Fruit fly (Drosophila melanogaster): ENCODE data around the gene CG31459.

The CG31459 gene

DNA sequence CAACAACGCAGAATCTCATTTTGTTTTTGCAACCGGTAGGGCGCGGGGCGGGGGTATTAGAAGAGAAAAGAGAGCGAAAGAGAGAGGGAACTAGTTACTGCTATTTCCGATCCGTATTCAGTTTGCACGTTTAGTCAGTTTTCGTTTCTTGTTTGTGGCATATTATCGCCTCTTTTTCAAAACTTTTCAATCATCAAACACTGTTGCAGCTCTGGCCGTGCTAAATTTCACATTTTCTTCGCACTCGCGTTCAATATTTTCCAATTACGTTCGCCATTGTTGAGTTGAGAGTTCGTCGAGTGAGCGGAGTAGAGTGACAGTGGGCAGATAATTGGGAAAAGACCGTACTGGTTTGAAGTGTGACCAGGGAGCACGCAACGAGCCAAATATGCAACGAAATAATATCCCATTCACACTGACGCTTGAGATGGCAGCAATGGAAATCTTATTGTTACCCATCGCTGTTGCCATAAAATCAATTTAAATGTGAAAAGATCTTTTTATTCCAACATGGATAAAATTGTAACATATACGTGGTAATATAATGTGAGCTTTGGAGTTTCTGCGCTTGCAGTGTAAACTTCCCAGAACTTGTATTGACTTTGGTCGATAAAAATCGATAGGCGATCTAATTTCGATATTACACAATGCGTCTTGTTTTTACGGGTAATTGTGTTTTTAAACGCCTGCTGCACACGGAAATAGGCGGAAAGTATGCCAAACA, 20.5 kb downstream of the CG31459 start, which contains the start of the genes Ire1 and Mrm2:
Gene Ire1 (minus strand): TSS at position 296 of the 724 bp plus-strand sequence.
Gene Mrm2 (plus strand): TSS at position 615 of the 724 bp plus-strand sequence.
- TF ChIP-seq Rel (GFP tag; optimal IDR thresholded peaks at IDR 0.05) = no peak
- peak; percentile 60 for TF ChIP-seq Rel (tag; optimal IDR thresholded peaks at IDR 0.05)
- TF ChIP-seq Hr83 (GFP tag; optimal IDR thresholded peaks at IDR 0.05; ENCODE audit: poor library complexity, severe bottlenecking) = peak; percentile 63
- TF ChIP-seq woc (GFP tag; optimal IDR thresholded peaks at IDR 0.05) = peak; percentile 84
- TF ChIP-seq tai (GFP tag; optimal IDR thresholded peaks at IDR 0.05) = no peak
- peak; percentile 68 for TF ChIP-seq Abd-B (GFP tag; optimal IDR thresholded peaks at IDR 0.05)
- TF ChIP-seq Jra (GFP tag; optimal IDR thresholded peaks at IDR 0.05) = peak; percentile 68
- TF ChIP-seq OdsH (GFP tag; optimal IDR thresholded peaks at IDR 0.05) = peak; percentile 63
- peak; percentile 75 for TF ChIP-seq sv (GFP tag; optimal IDR thresholded peaks at IDR 0.05)
- TF ChIP-seq br (GFP tag; optimal IDR thresholded peaks at IDR 0.05) = peak; percentile 73
- peak; percentile 63 for TF ChIP-seq psq (GFP tag; optimal IDR thresholded peaks at IDR 0.05)
- TF ChIP-seq dl (GFP tag; optimal IDR thresholded peaks at IDR 0.05; ENCODE audit: insufficient read depth in 1 of 2, partially characterized antibody in 2 of 2) = no peak
- TF ChIP-seq foxo (GFP tag; optimal IDR thresholded peaks at IDR 0.05) = peak in 1 of 2 experiments; percentile 85
- TF ChIP-seq brk (GFP tag; optimal IDR thresholded peaks at IDR 0.05) = no peak
- TF ChIP-seq dmrt93B (GFP tag; optimal IDR thresholded peaks at IDR 0.05) = peak; percentile 63
- TF ChIP-seq Sp1 (GFP tag; optimal IDR thresholded peaks at IDR 0.05) = peak; percentile 65
- TF ChIP-seq usp (GFP tag; optimal IDR thresholded peaks at IDR 0.05) = no peak
- peak; percentile 61 for TF ChIP-seq CG9705 (GFP tag; optimal IDR thresholded peaks at IDR 0.05)
- peak; percentile 80 for TF ChIP-seq HLH106 (tag; optimal IDR thresholded peaks at IDR 0.05)
- TF ChIP-seq Mio (GFP tag; optimal IDR thresholded peaks at IDR 0.05) = no peak
- peak; percentile 84 for TF ChIP-seq Hnf4 (GFP tag; optimal IDR thresholded peaks at IDR 0.05)
- peak; percentile 77 for TF ChIP-seq h (GFP tag; optimal IDR thresholded peaks at IDR 0.05)
- TF ChIP-seq CG32264 (GFP tag; optimal IDR thresholded peaks at IDR 0.05) = no peak
- TF ChIP-seq sage (GFP tag; optimal IDR thresholded peaks at IDR 0.05) = no peak
- peak; percentile 76 for TF ChIP-seq ey (GFP tag; optimal IDR thresholded peaks at IDR 0.05)
- peak; percentile 82 for TF ChIP-seq rgr (GFP tag; optimal IDR thresholded peaks at IDR 0.05)
- peak; percentile 67 for TF ChIP-seq jim (GFP tag; optimal IDR thresholded peaks at IDR 0.05)
- peak; percentile 100 for TF ChIP-seq N (GFP tag; optimal IDR thresholded peaks at IDR 0.05)
- TF ChIP-seq Hr78 (GFP tag; optimal IDR thresholded peaks at IDR 0.05) = peak; percentile 89
- TF ChIP-seq Vsx2 (GFP tag; optimal IDR thresholded peaks at IDR 0.05; ENCODE audit: partially characterized antibody) = no peak
- peak; percentile 43 for TF ChIP-seq dsf (GFP tag; optimal IDR thresholded peaks at IDR 0.05; ENCODE audit: borderline replicate concordance)
- TF ChIP-seq GATAd (GFP tag; optimal IDR thresholded peaks at IDR 0.05) = no peak
- TF ChIP-seq fru (GFP tag; optimal IDR thresholded peaks at IDR 0.05) = peak; percentile 70
- no peak for TF ChIP-seq Myc (optimal IDR thresholded peaks at IDR 0.05)
- no peak for TF ChIP-seq CrebA (GFP tag; optimal IDR thresholded peaks at IDR 0.05; ENCODE audit: borderline replicate concordance)
- peak; percentile 97 for TF ChIP-seq lola (GFP tag; optimal IDR thresholded peaks at IDR 0.05)
- TF ChIP-seq Dif (GFP tag; optimal IDR thresholded peaks at IDR 0.05; ENCODE audit: partially characterized antibody) = peak; percentile 60

DNA sequence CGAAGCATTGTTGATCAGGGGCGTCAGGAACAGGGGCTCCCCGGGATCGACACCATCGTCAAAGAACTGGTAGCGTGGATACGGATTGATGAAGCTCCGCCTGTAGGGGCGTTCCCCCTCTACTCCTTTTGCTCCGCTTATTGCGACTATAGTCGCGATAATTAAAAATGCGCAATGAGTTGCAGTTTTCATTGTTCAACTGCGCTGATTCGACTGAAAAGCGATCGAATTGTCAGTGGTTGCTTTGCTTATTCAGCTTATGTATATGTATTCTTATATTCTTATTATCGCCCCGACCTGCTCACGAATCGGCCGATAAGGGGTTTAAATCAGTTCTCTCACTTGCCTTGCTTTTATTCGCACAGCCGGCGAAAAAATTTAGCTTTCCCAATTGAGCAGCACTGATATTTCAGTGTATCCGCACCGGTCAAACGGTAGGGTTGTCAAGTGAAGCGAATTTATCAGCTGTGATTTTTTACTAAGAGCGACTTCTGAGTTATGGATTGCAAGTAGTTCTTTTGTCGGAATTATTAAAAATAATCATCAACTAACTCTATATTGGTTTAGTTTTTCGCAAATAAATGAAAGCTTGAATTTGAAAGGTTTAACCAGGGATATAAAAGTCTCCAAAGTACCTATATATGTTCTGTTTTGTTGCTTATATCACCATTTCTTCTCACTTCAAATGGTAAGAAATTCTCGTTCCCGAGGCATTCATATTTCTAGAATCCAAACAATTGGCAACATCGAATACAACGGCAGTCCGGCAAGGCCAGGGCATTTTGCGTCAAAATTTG, 23.5 kb downstream of the CG31459 start, which contains the start of the genes CG4572 and CG4686:
Gene CG4572 (minus strand): TSS at position 415 of the 797 bp plus-strand sequence.
Gene CG4686 (plus strand): TSS at position 518 of the 797 bp plus-strand sequence.
- TF ChIP-seq Rel (GFP tag; optimal IDR thresholded peaks at IDR 0.05) (no peak), Rel (tag; optimal IDR thresholded peaks at IDR 0.05) (peak; percentile 95), rgr (GFP tag; optimal IDR thresholded peaks at IDR 0.05) (peak; percentile 84), sage (GFP tag; optimal IDR thresholded peaks at IDR 0.05) (no peak), brk (GFP tag; optimal IDR thresholded peaks at IDR 0.05) (no peak), lola (GFP tag; optimal IDR thresholded peaks at IDR 0.05) (no peak), OdsH (GFP tag; optimal IDR thresholded peaks at IDR 0.05) (peak; percentile 73), GATAd (GFP tag; optimal IDR thresholded peaks at IDR 0.05) (no peak), HLH106 (tag; optimal IDR thresholded peaks at IDR 0.05) (peak; percentile 95), Hnf4 (GFP tag; optimal IDR thresholded peaks at IDR 0.05) (no peak), Jra (GFP tag; optimal IDR thresholded peaks at IDR 0.05) (no peak), br (GFP tag; optimal IDR thresholded peaks at IDR 0.05) (peak; percentile 87), Sp1 (GFP tag; optimal IDR thresholded peaks at IDR 0.05) (peak; percentile 83), Vsx2 (GFP tag; optimal IDR thresholded peaks at IDR 0.05; ENCODE audit: partially characterized antibody) (no peak), N (GFP tag; optimal IDR thresholded peaks at IDR 0.05) (no peak), dl (GFP tag; optimal IDR thresholded peaks at IDR 0.05; ENCODE audit: insufficient read depth in 1 of 2, partially characterized antibody in 2 of 2) (no peak), Hr83 (GFP tag; optimal IDR thresholded peaks at IDR 0.05; ENCODE audit: poor library complexity, severe bottlenecking) (peak; percentile 66), CG9705 (GFP tag; optimal IDR thresholded peaks at IDR 0.05) (peak; percentile 82), Hr78 (GFP tag; optimal IDR thresholded peaks at IDR 0.05) (no peak), Dfd (GFP tag; optimal IDR thresholded peaks at IDR 0.05) (no peak), CG32264 (GFP tag; optimal IDR thresholded peaks at IDR 0.05) (peak; percentile 31), pan (optimal IDR thresholded peaks at IDR 0.05) (no peak), Mio (GFP tag; optimal IDR thresholded peaks at IDR 0.05) (no peak), psq (GFP tag; optimal IDR thresholded peaks at IDR 0.05) (peak; percentile 85), Myc (optimal IDR thresholded peaks at IDR 0.05) (peak; percentile 26), Dif (GFP tag; optimal IDR thresholded peaks at IDR 0.05; ENCODE audit: partially characterized antibody) (no peak), h (GFP tag; optimal IDR thresholded peaks at IDR 0.05) (peak; percentile 79), tai (GFP tag; optimal IDR thresholded peaks at IDR 0.05) (no peak), dsf (GFP tag; optimal IDR thresholded peaks at IDR 0.05; ENCODE audit: borderline replicate concordance) (peak; percentile 64), CrebA (GFP tag; optimal IDR thresholded peaks at IDR 0.05; ENCODE audit: borderline replicate concordance) (no peak), usp (GFP tag; optimal IDR thresholded peaks at IDR 0.05) (no peak), sv (GFP tag; optimal IDR thresholded peaks at IDR 0.05) (peak; percentile 49), woc (GFP tag; optimal IDR thresholded peaks at IDR 0.05) (peak; percentile 89), jim (GFP tag; optimal IDR thresholded peaks at IDR 0.05) (no peak), Abd-B (GFP tag; optimal IDR thresholded peaks at IDR 0.05) (no peak), fru (GFP tag; optimal IDR thresholded peaks at IDR 0.05) (peak; percentile 83), ey (GFP tag; optimal IDR thresholded peaks at IDR 0.05) (peak; percentile 81), dmrt93B (GFP tag; optimal IDR thresholded peaks at IDR 0.05) (peak; percentile 65)
